Worm (Caenorhabditis elegans) whole organism, mixed stage, embryonic: ENCODE results near the gene T24D8.6.

Source experiments
- M03D4.4 ChIP-seq: sonication (generic microtip); optimal IDR thresholded peaks from 2 replicates; lab custom pipeline; 2017; ENCODE audit warnings: mild to moderate bottlenecking, missing genetic modification characterization, missing compliant biosample characterization
- bed-3 ChIP-seq: fragments of 200-800 bp; sonication (Bioruptor generic); optimal IDR thresholded peaks from 3 replicates; lab custom pipeline; 2018; ENCODE audit warnings: mild to moderate bottlenecking, missing genetic modification characterization, moderate library complexity, missing compliant biosample characterization
- blmp-1 ChIP-seq: fragments of 150-350 bp; optimal IDR thresholded peaks from 2 replicates; lab custom pipeline; 2014; ENCODE audit warnings: missing biosample characterization, missing genetic modification characterization
- ceh-43 ChIP-seq: fragments of 200-800 bp; sonication (Bioruptor generic); optimal IDR thresholded peaks from 2 replicates; lab custom pipeline; 2018; ENCODE audit warnings: mild to moderate bottlenecking, missing genetic modification characterization, moderate library complexity, missing compliant biosample characterization
- ceh-83 ChIP-seq: fragments of 200-800 bp; sonication (Bioruptor generic); optimal IDR thresholded peaks from 2 replicates; lab custom pipeline; 2018; ENCODE audit warnings: mild to moderate bottlenecking, missing genetic modification characterization, missing compliant biosample characterization
- cnd-1 ChIP-seq: fragments of 200-800 bp; sonication (Bioruptor generic); optimal IDR thresholded peaks from 2 replicates; lab custom pipeline; 2018; ENCODE audit warnings: mild to moderate bottlenecking, missing genetic modification characterization, missing compliant biosample characterization
- drap-1 ChIP-seq: fragments of 200-800 bp; sonication (Bioruptor generic); optimal IDR thresholded peaks from 3 replicates; lab custom pipeline; 2018; ENCODE audit warnings: mild to moderate bottlenecking, missing genetic modification characterization, missing compliant biosample characterization
- elt-1 ChIP-seq: sonication (generic microtip); optimal IDR thresholded peaks from 2 replicates; lab custom pipeline; 2017; ENCODE audit warnings: missing genetic modification characterization, mild to moderate bottlenecking, missing compliant biosample characterization, antibody characterized with exemption, moderate library complexity, borderline replicate concordance; ENCODE audit not compliant: insufficient read depth
- elt-3 ChIP-seq: fragments of 150-350 bp; optimal IDR thresholded peaks from 2 replicates; lab custom pipeline; 2014; ENCODE audit warnings: missing biosample characterization, missing genetic modification characterization
- flh-1 ChIP-seq: fragments of 200-800 bp; sonication (Bioruptor generic); optimal IDR thresholded peaks from 2 replicates; lab custom pipeline; 2018; ENCODE audit warnings: mild to moderate bottlenecking, missing genetic modification characterization, moderate library complexity, missing compliant biosample characterization
- ham-2 ChIP-seq: fragments of 200-800 bp; sonication (Bioruptor generic); optimal IDR thresholded peaks from 2 replicates; lab custom pipeline; 2018; ENCODE audit warnings: mild to moderate bottlenecking, missing genetic modification characterization, missing compliant biosample characterization
- hlh-1 ChIP-seq: fragments of 150-350 bp; optimal IDR thresholded peaks from 2 replicates; lab custom pipeline; 2014; ENCODE audit warnings: missing biosample characterization, missing genetic modification reagents, missing genetic modification characterization
- lin-13 ChIP-seq: fragments of 150-350 bp; optimal IDR thresholded peaks from 2 replicates; lab custom pipeline; 2014; ENCODE audit warnings: missing biosample characterization, missing genetic modification characterization
- lin-32 ChIP-seq: fragments of 200-800 bp; sonication (Bioruptor generic); optimal IDR thresholded peaks from 2 replicates; lab custom pipeline; 2018; ENCODE audit warnings: mild to moderate bottlenecking, missing genetic modification characterization, missing compliant biosample characterization
- lsy-2 ChIP-seq: fragments of 150-350 bp; optimal IDR thresholded peaks from 2 replicates; lab custom pipeline; 2014; ENCODE audit warnings: missing biosample characterization, missing genetic modification characterization
- mab-5 ChIP-seq: fragments of 150-350 bp; optimal IDR thresholded peaks from 2 replicates; lab custom pipeline; 2014; ENCODE audit warnings: missing biosample characterization, missing genetic modification characterization
- mep-1 ChIP-seq: fragments of 150-350 bp; optimal IDR thresholded peaks from 2 replicates; lab custom pipeline; 2017; ENCODE audit warnings: missing biosample characterization, missing genetic modification reagents, missing genetic modification characterization, inconsistent platforms
- mls-2 ChIP-seq: sonication (generic microtip); optimal IDR thresholded peaks from 2 replicates; lab custom pipeline; 2016; ENCODE audit warnings: mild to moderate bottlenecking, missing genetic modification characterization, moderate library complexity, missing compliant biosample characterization
- nhr-12 ChIP-seq: fragments of 150-350 bp; optimal IDR thresholded peaks from 2 replicates; lab custom pipeline; 2014; ENCODE audit warnings: missing biosample characterization, missing genetic modification characterization
- nhr-2 ChIP-seq: fragments of 150-350 bp; optimal IDR thresholded peaks from 2 replicates; lab custom pipeline; 2014; ENCODE audit warnings: missing biosample characterization, missing genetic modification characterization
- nhr-237 ChIP-seq: fragments of 150-350 bp; optimal IDR thresholded peaks from 2 replicates; lab custom pipeline; 2014; ENCODE audit warnings: missing biosample characterization, missing genetic modification characterization
- nhr-28 ChIP-seq: fragments of 150-350 bp; optimal IDR thresholded peaks from 2 replicates; lab custom pipeline; 2014; ENCODE audit warnings: missing biosample characterization, missing genetic modification characterization
- nhr-76 ChIP-seq: sonication (generic microtip); optimal IDR thresholded peaks from 2 replicates; lab custom pipeline; 2017; ENCODE audit warnings: missing biosample characterization, missing genetic modification characterization
- pha-4 ChIP-seq: fragments of 150-350 bp; optimal IDR thresholded peaks from 2 replicates; lab custom pipeline; 2018; ENCODE audit warnings: missing biosample characterization, missing genetic modification reagents, missing genetic modification characterization
- sem-2 ChIP-seq: fragments of 200-800 bp; sonication (Bioruptor generic); optimal IDR thresholded peaks from 2 replicates; lab custom pipeline; 2018; ENCODE audit warnings: mild to moderate bottlenecking, missing genetic modification characterization, missing compliant biosample characterization
- snpc-4 ChIP-seq: fragments of 150-350 bp; optimal IDR thresholded peaks from 2 replicates; lab custom pipeline; 2014; ENCODE audit warnings: missing biosample characterization, missing genetic modification characterization
- tbx-8 ChIP-seq: fragments of 200-800 bp; sonication (Bioruptor generic); optimal IDR thresholded peaks from 2 replicates; lab custom pipeline; 2018; ENCODE audit warnings: mild to moderate bottlenecking, missing genetic modification characterization, moderate library complexity, missing compliant biosample characterization
- unc-120 ChIP-seq: sonication (generic microtip); optimal IDR thresholded peaks from 2 replicates; lab custom pipeline; 2017; ENCODE audit warnings: missing genetic modification characterization, missing compliant biosample characterization; ENCODE audit not compliant: poor library complexity, severe bottlenecking
- unc-39 ChIP-seq: fragments of 150-350 bp; optimal IDR thresholded peaks from 2 replicates; lab custom pipeline; 2014; ENCODE audit warnings: missing biosample characterization, missing genetic modification characterization
- unc-62 ChIP-seq: fragments of 150-350 bp; optimal IDR thresholded peaks from 2 replicates; lab custom pipeline; 2014; ENCODE audit warnings: missing biosample characterization, missing genetic modification reagents, missing genetic modification characterization
- zip-8 ChIP-seq: fragments of 150-350 bp; optimal IDR thresholded peaks from 2 replicates; lab custom pipeline; 2014; ENCODE audit warnings: missing biosample characterization, missing genetic modification characterization
- ztf-11 ChIP-seq: fragments of 150-350 bp; optimal IDR thresholded peaks from 2 replicates; lab custom pipeline; 2014; ENCODE audit warnings: missing biosample characterization, missing genetic modification characterization

The T24D8.6 gene

DNA sequence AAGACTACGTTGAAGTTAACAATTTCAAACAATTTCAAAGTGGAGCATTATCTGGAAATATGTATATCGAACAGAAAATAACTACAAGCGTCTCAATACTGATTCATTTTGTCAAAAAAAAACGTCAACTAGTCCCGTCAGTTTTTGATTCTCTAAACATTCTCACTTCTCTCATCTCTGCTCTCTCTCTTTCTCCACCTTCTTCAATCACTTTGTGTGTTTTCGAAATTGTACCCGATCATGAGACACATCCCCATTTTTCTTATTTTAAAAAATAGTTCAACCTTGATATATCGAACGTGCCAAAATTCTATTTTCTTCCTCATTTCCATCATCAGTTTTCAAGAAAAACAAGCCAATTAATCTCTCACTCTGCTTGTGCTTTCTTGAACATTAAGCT, 15.0 kb upstream of the T24D8.6 start:
- TF ChIP-seq cnd-1 (tag; lab: Kevin White, UChicago), result no peak
- TF ChIP-seq nhr-2 (tag; lab: Kevin White, UChicago), result no peak
- TF ChIP-seq nhr-12 (tag; lab: Kevin White, UChicago), result no peak
- no peak for TF ChIP-seq mls-2 (tag; lab: Kevin White, UChicago)
- no peak for TF ChIP-seq nhr-237 (tag; lab: Kevin White, UChicago)
- TF ChIP-seq unc-39 (tag; lab: Kevin White, UChicago), result no peak
- TF ChIP-seq, all 35 proteins: peak for 0

ce11 chrX:2375300-2376035, 9.7 kb upstream of the T24D8.6 start, which contains the start of gene F47G3.3:
TSS of gene F47G3.3 (plus strand) at chrX:2375985.
- TF ChIP-seq hlh-1 (tag; lab: Kevin White, UChicago), result no peak
- no peak for TF ChIP-seq elt-1
- TF ChIP-seq tbx-8 (GFP tag; lab: Kevin White, UChicago), result no peak
- no peak for TF ChIP-seq zip-8 (tag; lab: Kevin White, UChicago)
- no peak for TF ChIP-seq nhr-76 (tag; lab: Kevin White, UChicago)
- TF ChIP-seq ztf-11 (tag; lab: Kevin White, UChicago), result no peak
- TF ChIP-seq mab-5 (tag; lab: Kevin White, UChicago), result no peak
- TF ChIP-seq nhr-12 (tag; lab: Kevin White, UChicago), result no peak
- TF ChIP-seq lin-32 (GFP tag; lab: Kevin White, UChicago), result no peak
- TF ChIP-seq M03D4.4 (tag; lab: Kevin White, UChicago), result no peak
- TF ChIP-seq snpc-4 (tag; lab: Kevin White, UChicago), result no peak
- TF ChIP-seq cnd-1 (tag; lab: Kevin White, UChicago), result no peak
- no peak for TF ChIP-seq lin-13 (tag; lab: Kevin White, UChicago)
- TF ChIP-seq nhr-28 (tag; lab: Kevin White, UChicago), result no peak

ce11 chrX:2372134-2372533, 6.3 kb upstream of the T24D8.6 start:
- TF ChIP-seq unc-62 (no peak), bed-3 (no peak), ztf-11 (tag; lab: Kevin White, UChicago) (no peak), M03D4.4 (tag; lab: Kevin White, UChicago) (no peak), zip-8 (tag; lab: Kevin White, UChicago) (no peak), unc-120 (tag; lab: Kevin White, UChicago) (no peak), tbx-8 (GFP tag; lab: Kevin White, UChicago) (no peak), ceh-43 (GFP tag; lab: Kevin White, UChicago) (no peak), nhr-2 (tag; lab: Kevin White, UChicago) (no peak), lin-13 (tag; lab: Kevin White, UChicago) (no peak), lsy-2 (tag; lab: Kevin White, UChicago) (no peak), ham-2 (GFP tag; lab: Kevin White, UChicago) (no peak)

DNA sequence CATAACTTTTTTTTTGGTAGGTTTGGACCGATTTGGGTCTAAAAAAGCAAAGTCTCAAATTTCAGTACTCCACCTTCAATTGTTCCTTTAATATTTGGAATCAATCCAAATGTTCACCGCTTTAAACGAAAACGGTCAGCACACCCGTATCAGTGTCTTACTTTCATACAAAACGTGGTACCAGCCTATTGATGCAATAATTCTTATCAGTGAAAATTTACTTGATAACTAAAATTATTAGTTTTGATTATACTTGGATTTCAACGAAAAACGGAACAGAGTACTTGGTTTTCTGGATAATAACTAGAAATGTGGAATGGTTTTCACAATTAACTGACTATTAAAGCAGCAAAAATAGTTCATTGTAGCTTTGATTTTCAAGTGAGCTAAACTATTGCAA, 4.9 kb upstream of the T24D8.6 start:
- no peak for TF ChIP-seq lsy-2 (tag; lab: Kevin White, UChicago)
- TF ChIP-seq snpc-4 (tag; lab: Kevin White, UChicago), result no peak
- no peak for TF ChIP-seq drap-1
- TF ChIP-seq tbx-8 (GFP tag; lab: Kevin White, UChicago), result no peak

- TF ChIP-seq nhr-2 (tag; lab: Kevin White, UChicago) (no peak), snpc-4 (tag; lab: Kevin White, UChicago) (no peak), M03D4.4 (tag; lab: Kevin White, UChicago) (no peak), mab-5 (tag; lab: Kevin White, UChicago) (no peak)
- TF ChIP-seq, all 35 proteins: peak for 0
Observed at ce11 chrX:2369073-2369472, 3.3 kb upstream of the T24D8.6 start.

- TF ChIP-seq nhr-12 (tag; lab: Kevin White, UChicago) (no peak), drap-1 (peak; percentile 49), unc-120 (tag; lab: Kevin White, UChicago) (peak; percentile 16), snpc-4 (tag; lab: Kevin White, UChicago) (no peak), zip-8 (tag; lab: Kevin White, UChicago) (no peak), sem-2 (GFP tag; lab: Kevin White, UChicago) (peak; percentile 10), nhr-237 (tag; lab: Kevin White, UChicago) (no peak), ceh-83 (GFP tag; lab: Kevin White, UChicago) (no peak), ham-2 (GFP tag; lab: Kevin White, UChicago) (peak; percentile 18), bed-3 (no peak), unc-62 (no peak), pha-4 (peak; percentile 80), mls-2 (tag; lab: Kevin White, UChicago) (peak; percentile 51), mep-1 (tag; lab: Kevin White, UChicago) (peak; percentile 54), mab-5 (tag; lab: Kevin White, UChicago) (no peak), lin-32 (GFP tag; lab: Kevin White, UChicago) (no peak), nhr-2 (tag; lab: Kevin White, UChicago) (peak; percentile 27), ceh-43 (GFP tag; lab: Kevin White, UChicago) (no peak), blmp-1 (tag; lab: Kevin White, UChicago) (no peak), M03D4.4 (tag; lab: Kevin White, UChicago) (peak; percentile 15), lsy-2 (tag; lab: Kevin White, UChicago) (no peak), nhr-28 (tag; lab: Kevin White, UChicago) (no peak), tbx-8 (GFP tag; lab: Kevin White, UChicago) (no peak), flh-1 (GFP tag; lab: Kevin White, UChicago) (no peak), unc-39 (tag; lab: Kevin White, UChicago) (no peak), elt-3 (no peak)
Observed at ce11 chrX:2368042-2368814, 2.4 kb upstream of the T24D8.6 start.
